Fruit fly (Drosophila melanogaster): Measurements from ENCODE around the gene oaf.

Gene oaf

DNA sequence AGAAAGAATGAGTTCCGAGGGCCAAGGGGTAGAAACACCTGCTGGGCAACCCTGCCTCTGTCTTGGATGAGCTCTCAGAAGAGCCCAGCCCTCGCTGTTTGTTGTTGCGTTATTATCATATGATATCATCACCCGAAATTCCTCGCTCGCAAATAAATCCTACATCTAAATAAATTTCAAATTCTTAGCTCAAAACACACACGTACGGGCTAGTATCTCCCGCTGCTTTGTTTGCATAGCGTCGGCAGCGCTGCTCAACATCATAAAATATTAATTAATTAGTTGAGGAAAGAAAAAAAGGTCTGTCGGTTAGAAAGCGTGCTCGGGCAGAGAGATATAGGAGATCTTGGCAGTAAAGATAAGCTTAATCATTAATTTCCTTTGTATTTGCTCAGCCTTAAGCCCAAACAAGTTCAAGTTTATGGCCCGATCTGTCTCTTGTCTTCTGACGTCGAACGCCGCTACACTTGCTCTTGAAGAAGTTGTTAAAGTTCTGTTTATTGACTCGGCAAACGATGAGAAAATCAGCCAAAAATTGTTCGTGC is 18.8 kb upstream of the oaf start (continued):
- TF ChIP-seq Oaz (GFP tag; IDR thresholded peaks at IDR 0.05) (no peak), chn (GFP tag; optimal IDR thresholded peaks at IDR 0.05) (no peak), mld (GFP tag; IDR thresholded peaks at IDR 0.05; ENCODE audit: partially characterized antibody) (no peak), kni (GFP tag; optimal IDR thresholded peaks at IDR 0.05) (peak; percentile 23), CG9932 (GFP tag; IDR thresholded peaks at IDR 0.05) (0 out of 2 replicates have a peak, but pooled peaks have one; percentile 9), Sox100B (GFP tag; optimal IDR thresholded peaks at IDR 0.05) (no peak), tna (GFP tag; IDR thresholded peaks at IDR 0.05; ENCODE audit: partially characterized antibody) (no peak), trh (GFP tag; optimal IDR thresholded peaks at IDR 0.05) (no peak), ttk (GFP tag; IDR thresholded peaks at IDR 0.05) (no peak), oc (tag; optimal IDR thresholded peaks at IDR 0.05) (no peak), sd (tag; optimal IDR thresholded peaks at IDR 0.05) (peak; percentile 87), CG3838 (GFP tag; optimal IDR thresholded peaks at IDR 0.05) (no peak), lilli (GFP tag; optimal IDR thresholded peaks at IDR 0.05) (no peak), HLHmδ (GFP tag; optimal IDR thresholded peaks at IDR 0.05) (no peak), CG6254 (GFP tag; optimal IDR thresholded peaks at IDR 0.05) (no peak), Lpt (GFP tag; optimal IDR thresholded peaks at IDR 0.05) (no peak), abd-A (tag; optimal IDR thresholded peaks at IDR 0.05) (peak; percentile 65), cato (GFP tag; optimal IDR thresholded peaks at IDR 0.05; ENCODE audit: borderline replicate concordance) (no peak), CG12236 (GFP tag; optimal IDR thresholded peaks at IDR 0.05) (no peak), scrt (GFP tag; optimal IDR thresholded peaks at IDR 0.05) (no peak), Fer2 (tag; optimal IDR thresholded peaks at IDR 0.05) (no peak), Stat92E (GFP tag; optimal IDR thresholded peaks at IDR 0.05) (no peak), zfh1 (GFP tag; IDR thresholded peaks at IDR 0.05) (no peak), Asciz (GFP tag; optimal IDR thresholded peaks at IDR 0.05) (no peak), Awh (GFP tag; IDR thresholded peaks at IDR 0.05) (peak; percentile 61; the same call in 1 of the 2 replicates), CG16813 (GFP tag; IDR thresholded peaks at IDR 0.05; ENCODE audit: partially characterized antibody) (no peak), grn (GFP tag; optimal IDR thresholded peaks at IDR 0.05) (peak; percentile 66), so (GFP tag; IDR thresholded peaks at IDR 0.05) (no peak), CG7745 (tag; optimal IDR thresholded peaks at IDR 0.05) (peak; percentile 63), sima (GFP tag; optimal IDR thresholded peaks at IDR 0.05) (no peak), Ada2b (GFP tag; IDR thresholded peaks at IDR 0.05) (no peak), CG12769 (tag; optimal IDR thresholded peaks at IDR 0.05) (peak; percentile 3), Med (GFP tag) (peak; percentile 37), gem (tag; optimal IDR thresholded peaks at IDR 0.05) (no peak), Hr51 (GFP tag; optimal IDR thresholded peaks at IDR 0.05) (no peak), CG12744 (GFP tag; optimal IDR thresholded peaks at IDR 0.05) (no peak), Hsf (GFP tag; optimal IDR thresholded peaks at IDR 0.05) (no peak), kah (GFP tag; optimal IDR thresholded peaks at IDR 0.05) (no peak), Eip74EF (GFP tag; optimal IDR thresholded peaks at IDR 0.05) (no peak), CG3407 (GFP tag; optimal IDR thresholded peaks at IDR 0.05) (no peak), CG14860 (GFP tag; IDR thresholded peaks at IDR 0.05; ENCODE audit: partially characterized antibody) (no peak), CG9727 (GFP tag; optimal IDR thresholded peaks at IDR 0.05) (no peak), CG11504 (tag; optimal IDR thresholded peaks at IDR 0.05) (no peak), odd (GFP tag; optimal IDR thresholded peaks at IDR 0.05) (no peak), CG3281 (GFP tag; optimal IDR thresholded peaks at IDR 0.05) (no peak), CG16779 (GFP tag; IDR thresholded peaks at IDR 0.05) (no peak), Sox102F (GFP tag; optimal IDR thresholded peaks at IDR 0.05) (no peak), chinmo (GFP tag; IDR thresholded peaks at IDR 0.05; ENCODE audit: partially characterized antibody) (no peak), slbo (GFP tag; IDR thresholded peaks at IDR 0.05) (0 out of 2 replicates have a peak, but pooled peaks have one; percentile 16)
